Fruit fly (Drosophila melanogaster) whole organism, prepupa: Measurements from ENCODE around the gene CG32379.

Source experiments
- Blimp-1 ChIP-seq: fragments of 200-800 bp; sonication (Bioruptor generic); optimal IDR thresholded peaks from 3 replicates; lab custom pipeline; 2017; ENCODE audit warnings: missing biosample characterization, missing genetic modification characterization, mild to moderate bottlenecking, moderate library complexity, missing genetic modification reagents
- CG10669 ChIP-seq: fragments of 200-800 bp; sonication (Bioruptor generic); optimal IDR thresholded peaks from 3 replicates; lab custom pipeline; 2018; ENCODE audit warnings: missing biosample characterization, mild to moderate bottlenecking, missing genetic modification characterization, moderate library complexity
- CG11294 ChIP-seq: fragments of 200-800 bp; sonication (Bioruptor generic); IDR thresholded peaks from 2 replicates; pipeline ENCODE4 v1.3.6; 2022; ENCODE audit warnings: missing biosample characterization, missing genetic modification characterization
- CG11762 ChIP-seq: fragments of 200-800 bp; sonication (Bioruptor generic); optimal IDR thresholded peaks from 3 replicates; lab custom pipeline; 2016; ENCODE audit warnings: missing biosample characterization, missing genetic modification characterization; ENCODE audit not compliant: insufficient read depth
- CG11902 ChIP-seq: fragments of 200-800 bp; sonication (Bioruptor generic); optimal IDR thresholded peaks from 3 replicates; lab custom pipeline; 2016; ENCODE audit warnings: missing biosample characterization, missing genetic modification characterization
- CG15336 ChIP-seq: fragments of 200-800 bp; sonication (Bioruptor generic); IDR thresholded peaks from 2 replicates; pipeline ENCODE4 v1.3.6; 2022; ENCODE audit warnings: missing biosample characterization, missing genetic modification characterization
- CG1621 ChIP-seq: fragments of 200-800 bp; sonication (Bioruptor generic); optimal IDR thresholded peaks from 3 replicates; lab custom pipeline; 2018; ENCODE audit warnings: missing biosample characterization, mild to moderate bottlenecking, missing genetic modification characterization
- CG3032 ChIP-seq: fragments of 200-800 bp; optimal IDR thresholded peaks from 2 replicates; lab custom pipeline; 2019; ENCODE audit warnings: missing biosample characterization, mild to moderate bottlenecking, missing genetic modification characterization, moderate library complexity
- CG31627 ChIP-seq: fragments of 200-800 bp; sonication (Bioruptor generic); optimal IDR thresholded peaks from 3 replicates; lab custom pipeline; 2016; ENCODE audit warnings: missing biosample characterization, missing genetic modification characterization
- CG32006 ChIP-seq: fragments of 200-800 bp; sonication (Bioruptor generic); optimal IDR thresholded peaks from 3 replicates; lab custom pipeline; 2017; ENCODE audit warnings: missing biosample characterization, mild to moderate bottlenecking, missing genetic modification characterization
- CG34406 ChIP-seq: fragments of 200-800 bp; sonication (Bioruptor generic); optimal IDR thresholded peaks from 3 replicates; lab custom pipeline; 2016; ENCODE audit warnings: missing biosample characterization, missing genetic modification characterization
- CG3919 ChIP-seq: fragments of 200-800 bp; sonication (Bioruptor generic); optimal IDR thresholded peaks from 3 replicates; lab custom pipeline; 2016; ENCODE audit warnings: missing biosample characterization, missing genetic modification characterization
- CG4318 ChIP-seq: fragments of 200-800 bp; sonication (Bioruptor generic); optimal IDR thresholded peaks from 3 replicates; lab custom pipeline; 2017; ENCODE audit warnings: missing biosample characterization, mild to moderate bottlenecking, missing genetic modification characterization
- CG6163 ChIP-seq: fragments of 200-800 bp; sonication (Bioruptor generic); IDR thresholded peaks from 3 replicates; pipeline ENCODE4 v1.3.6; 2022; ENCODE audit warnings: missing biosample characterization, missing genetic modification characterization
- CG6276 ChIP-seq: fragments of 200-800 bp; sonication (Bioruptor generic); optimal IDR thresholded peaks from 2 replicates; lab custom pipeline; 2017; ENCODE audit warnings: missing biosample characterization, mild to moderate bottlenecking, missing genetic modification characterization
- CG6792 ChIP-seq: fragments of 200-800 bp; sonication (Bioruptor generic); optimal IDR thresholded peaks from 3 replicates; lab custom pipeline; 2016; ENCODE audit warnings: missing biosample characterization, missing genetic modification characterization
- CG6808 ChIP-seq: fragments of 200-800 bp; sonication (Bioruptor generic); optimal IDR thresholded peaks from 3 replicates; lab custom pipeline; 2017; ENCODE audit warnings: missing biosample characterization, missing genetic modification characterization, mild to moderate bottlenecking, moderate library complexity, missing genetic modification reagents
- CG6854 ChIP-seq: fragments of 200-800 bp; sonication (Bioruptor generic); optimal IDR thresholded peaks from 2 replicates; lab custom pipeline; 2017; ENCODE audit warnings: missing biosample characterization, mild to moderate bottlenecking, missing genetic modification characterization
- CG7368 ChIP-seq: fragments of 200-800 bp; sonication (Bioruptor generic); optimal IDR thresholded peaks from 3 replicates; lab custom pipeline; 2016; ENCODE audit warnings: missing biosample characterization, missing genetic modification characterization
- CG8632 ChIP-seq: fragments of 200-800 bp; sonication (Bioruptor generic); optimal IDR thresholded peaks from 3 replicates; lab custom pipeline; 2016; ENCODE audit warnings: missing biosample characterization, missing genetic modification characterization
- CG9139 ChIP-seq: fragments of 200-800 bp; sonication (Bioruptor generic); optimal IDR thresholded peaks from 3 replicates; lab custom pipeline; 2017; ENCODE audit warnings: missing biosample characterization, mild to moderate bottlenecking, missing genetic modification characterization
- Eip75B ChIP-seq: fragments of 200-800 bp; sonication (Bioruptor generic); optimal IDR thresholded peaks from 3 replicates; lab custom pipeline; 2016; ENCODE audit warnings: missing biosample characterization, missing genetic modification characterization
- Eip78C ChIP-seq: fragments of 200-800 bp; sonication (Bioruptor generic); peaks from one replicate; lab custom pipeline; 2016; ENCODE audit warnings: missing biosample characterization, missing genetic modification characterization
- Eip93F ChIP-seq: fragments of 200-800 bp; sonication (Bioruptor generic); optimal IDR thresholded peaks from 2 replicates; lab custom pipeline; 2016; ENCODE audit warnings: missing biosample characterization, mild to moderate bottlenecking, missing genetic modification characterization
- Ets21C ChIP-seq: fragments of 200-800 bp; sonication (Bioruptor generic); optimal IDR thresholded peaks from 3 replicates; lab custom pipeline; 2016; ENCODE audit warnings: missing biosample characterization, missing genetic modification characterization
- Ets96B ChIP-seq: fragments of 200-800 bp; optimal IDR thresholded peaks from 2 replicates; lab custom pipeline; 2019; ENCODE audit warnings: missing biosample characterization, mild to moderate bottlenecking, missing genetic modification characterization, moderate library complexity
- Gug ChIP-seq: fragments of 200-800 bp; sonication (Bioruptor generic); IDR thresholded peaks from 2 replicates; pipeline ENCODE4 v1.3.6; 2022; ENCODE audit warnings: missing biosample characterization, missing genetic modification characterization
- Hr39 ChIP-seq: fragments of 200-800 bp; sonication (Bioruptor generic); optimal IDR thresholded peaks from 2 replicates; lab custom pipeline; 2016; ENCODE audit warnings: missing biosample characterization, missing genetic modification characterization
- Met ChIP-seq: fragments of 200-800 bp; sonication (Bioruptor generic); optimal IDR thresholded peaks from 3 replicates; lab custom pipeline; 2016; ENCODE audit warnings: missing biosample characterization, missing genetic modification characterization
- Smox ChIP-seq: fragments of 200-800 bp; sonication (Bioruptor generic); optimal IDR thresholded peaks from 3 replicates; lab custom pipeline; 2016; ENCODE audit warnings: missing biosample characterization, missing genetic modification characterization
- Sox102F ChIP-seq: fragments of 200-800 bp; sonication (Bioruptor generic); optimal IDR thresholded peaks from 2 replicates; lab custom pipeline; 2016; ENCODE audit warnings: missing biosample characterization, mild to moderate bottlenecking, missing genetic modification characterization
- Sox14 ChIP-seq: fragments of 200-800 bp; sonication (Bioruptor generic); optimal IDR thresholded peaks from 3 replicates; lab custom pipeline; 2016; ENCODE audit warnings: missing biosample characterization, missing genetic modification characterization
- Sox15 ChIP-seq: fragments of 200-800 bp; sonication (Bioruptor generic); optimal IDR thresholded peaks from 3 replicates; lab custom pipeline; 2016; ENCODE audit warnings: missing biosample characterization, missing genetic modification characterization
- acj6 ChIP-seq: fragments of 200-800 bp; sonication (Bioruptor generic); optimal IDR thresholded peaks from 3 replicates; lab custom pipeline; 2016; ENCODE audit warnings: missing biosample characterization, missing genetic modification characterization
- cyc ChIP-seq: fragments of 200-800 bp; sonication (Bioruptor generic); optimal IDR thresholded peaks from 3 replicates; lab custom pipeline; 2016; ENCODE audit warnings: missing biosample characterization, missing genetic modification characterization
- dac ChIP-seq: fragments of 200-800 bp; sonication (Bioruptor generic); optimal IDR thresholded peaks from 2 replicates; lab custom pipeline; 2017; ENCODE audit warnings: missing biosample characterization, mild to moderate bottlenecking, missing genetic modification characterization
- dsx ChIP-seq: fragments of 200-800 bp; optimal IDR thresholded peaks from 3 replicates; lab custom pipeline; 2019; ENCODE audit warnings: missing biosample characterization, mild to moderate bottlenecking, missing genetic modification characterization, moderate library complexity; ENCODE audit not compliant: poor library complexity, severe bottlenecking
- eg ChIP-seq: fragments of 200-800 bp; sonication (Bioruptor generic); IDR thresholded peaks from 3 replicates; pipeline ENCODE4 v1.3.6; 2022; ENCODE audit warnings: missing biosample characterization, missing genetic modification characterization
- fd59A ChIP-seq: fragments of 200-800 bp; sonication (Bioruptor generic); optimal IDR thresholded peaks from 2 replicates; lab custom pipeline; 2017; ENCODE audit warnings: missing biosample characterization, mild to moderate bottlenecking, missing genetic modification characterization, missing genetic modification reagents
- fd85E ChIP-seq: fragments of 200-800 bp; sonication (Bioruptor generic); optimal IDR thresholded peaks from 3 replicates; lab custom pipeline; 2016; ENCODE audit warnings: missing biosample characterization, missing genetic modification characterization
- lz ChIP-seq: fragments of 200-800 bp; sonication (Bioruptor generic); optimal IDR thresholded peaks from 3 replicates; lab custom pipeline; 2016; ENCODE audit warnings: missing biosample characterization, missing genetic modification characterization
- svp ChIP-seq: fragments of 200-800 bp; sonication (Bioruptor generic); peaks from one replicate; lab custom pipeline; 2016; ENCODE audit warnings: missing biosample characterization, missing genetic modification characterization
- topi ChIP-seq: fragments of 200-800 bp; sonication (Bioruptor generic); optimal IDR thresholded peaks from 3 replicates; lab custom pipeline; 2016; ENCODE audit warnings: missing biosample characterization, missing genetic modification characterization
- vri ChIP-seq: fragments of 200-800 bp; sonication (Bioruptor generic); optimal IDR thresholded peaks from 3 replicates; lab custom pipeline; 2016; ENCODE audit warnings: missing biosample characterization, mild to moderate bottlenecking, missing genetic modification characterization

CG32379 gene

DNA sequence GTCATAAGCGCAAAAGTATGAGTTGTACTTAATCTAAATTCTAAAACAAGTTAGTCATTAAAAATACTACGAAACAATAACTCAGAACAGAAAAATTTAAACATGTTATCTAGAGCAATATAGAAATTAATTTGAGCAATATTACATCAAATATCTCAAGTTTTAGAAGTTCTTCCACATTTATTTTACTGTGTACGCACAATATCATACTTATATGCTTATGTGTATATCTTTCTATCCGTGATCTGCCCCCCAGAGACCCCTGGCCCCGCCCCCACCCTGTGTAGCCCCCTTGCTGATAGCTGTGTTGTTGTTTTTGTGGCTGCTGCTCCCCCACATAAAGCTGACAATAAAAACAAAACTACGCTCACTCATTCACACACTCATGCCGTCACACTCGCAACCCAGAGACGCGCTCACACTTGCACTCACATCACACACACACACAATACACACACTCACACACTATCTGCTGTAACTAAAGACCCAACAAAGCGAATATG is 37.2 kb downstream of the CG32379 start (continued):
- peak; percentile 2 for TF ChIP-seq CG6276
- peak; percentile 23 for TF ChIP-seq CG10669 (GFP tag; lab: Kevin White, UChicago)
- TF ChIP-seq CG11294, result peak; percentile 18; the same call in 1 of the 2 replicates
- no peak for TF ChIP-seq Eip93F
- TF ChIP-seq Sox14, result peak; percentile 40
- TF ChIP-seq CG34406 (GFP tag; lab: Kevin White, UChicago), result peak; percentile 0
- TF ChIP-seq CG6163 (GFP tag; lab: Robert Waterston, UW), result peak; percentile 78
- TF ChIP-seq, all 60 proteins: peak for 27

dm6 chr3L:7434198-7434597 is 38.0 kb downstream of the CG32379 start:
- TF ChIP-seq vri (GFP tag; lab: Kevin White, UChicago) (no peak), CG11762 (GFP tag; lab: Kevin White, UChicago) (no peak), CG6276 (no peak), CG6163 (GFP tag; lab: Robert Waterston, UW) (no peak), dac (GFP tag; lab: Kevin White, UChicago) (no peak), CG6808 (no peak), lz (GFP tag; lab: Kevin White, UChicago) (no peak), dsx (GFP tag; lab: Kevin White, UChicago) (no peak), Eip75B (GFP tag; lab: Kevin White, UChicago) (no peak), CG32006 (no peak), CG11294 (no peak), CG1621 (no peak), eg (GFP tag; lab: Robert Waterston, UW) (no peak), CG31627 (no peak)

- TF ChIP-seq Smox (peak; percentile 32), CG9139 (peak; percentile 59), Sox14 (peak; percentile 67), vri (GFP tag; lab: Kevin White, UChicago) (peak; percentile 78), CG6808 (peak; percentile 51), Ets21C (GFP tag; lab: Kevin White, UChicago) (peak; percentile 29), CG3919 (GFP tag; lab: Kevin White, UChicago) (peak; percentile 70), CG4318 (GFP tag; lab: Kevin White, UChicago) (peak; percentile 4), CG34406 (GFP tag; lab: Kevin White, UChicago) (peak; percentile 7), CG7368 (GFP tag; lab: Kevin White, UChicago) (peak; percentile 41), fd59A (GFP tag; lab: Kevin White, UChicago) (no peak), fd85E (GFP tag; lab: Kevin White, UChicago) (peak; percentile 40), Sox15 (no peak), CG11762 (GFP tag; lab: Kevin White, UChicago) (peak; percentile 22), CG6792 (GFP tag; lab: Kevin White, UChicago) (no peak), CG1621 (peak; percentile 52), CG8632 (GFP tag; lab: Kevin White, UChicago) (no peak), Gug (no peak; the same call in 1 of the 2 replicates), Eip93F (no peak), Eip78C (peak; percentile 83), Ets96B (peak; percentile 54), CG10669 (GFP tag; lab: Kevin White, UChicago) (peak; percentile 54), cyc (GFP tag; lab: Kevin White, UChicago) (peak; percentile 37), Hr39 (GFP tag; lab: Kevin White, UChicago) (peak; percentile 28), svp (GFP tag; lab: Kevin White, UChicago) (peak; percentile 88), CG11902 (GFP tag; lab: Kevin White, UChicago) (no peak), topi (GFP tag; lab: Kevin White, UChicago) (peak; percentile 31), acj6 (GFP tag; lab: Kevin White, UChicago) (peak; percentile 22), CG3032 (tag; lab: Kevin White, UChicago) (peak; percentile 37), CG15336 (peak; percentile 58), CG6854 (GFP tag; lab: Kevin White, UChicago) (peak; percentile 51), Blimp-1 (GFP tag; lab: Kevin White, UChicago) (no peak), CG32006 (peak; percentile 76), Sox102F (peak; percentile 28), Met (GFP tag; lab: Kevin White, UChicago) (peak; percentile 20), dsx (GFP tag; lab: Kevin White, UChicago) (peak; percentile 52)
Measured at dm6 chr3L:7434715-7435653, 38.8 kb downstream of the CG32379 start, which contains the start of gene Rac2. TSS of gene Rac2 (minus strand) at chr3L:7435190.
